Fruit fly (Drosophila melanogaster): Measurements from ENCODE around the gene PolD1.
A peak's percentile ranks its signal among the peaks of the same experiment; 100 is the strongest.

The PolD1 gene

dm6 chr3L:16001164-16001679, 13.6 kb upstream of the PolD1 start (continued):
- TF ChIP-seq lab (GFP tag; optimal IDR thresholded peaks at IDR 0.05) (peak; percentile 90), CG11085 (GFP tag; IDR thresholded peaks at IDR 0.05) (0 out of 2 replicates have a peak, but pooled peaks have one; percentile 5), lola (GFP tag; optimal IDR thresholded peaks at IDR 0.05) (no peak), tx (GFP tag; optimal IDR thresholded peaks at IDR 0.05) (peak; percentile 74), Sin3A (optimal IDR thresholded peaks at IDR 0.05) (no peak), Ets65A (GFP tag) (no peak), lmd (GFP tag; IDR thresholded peaks at IDR 0.05) (peak; percentile 82; the same call in 1 of the 2 replicates), CG12104 (GFP tag; optimal IDR thresholded peaks at IDR 0.05) (peak; percentile 44), Nf-YC (tag; optimal IDR thresholded peaks at IDR 0.05) (peak; percentile 72), tin (GFP tag; optimal IDR thresholded peaks at IDR 0.05) (peak; percentile 59), CG10147 (GFP tag; optimal IDR thresholded peaks at IDR 0.05) (peak; percentile 74), CG7357 (GFP tag; IDR thresholded peaks at IDR 0.05) (0 out of 3 replicates have a peak, but pooled peaks have one; percentile 47), B-H2 (GFP tag; optimal IDR thresholded peaks at IDR 0.05) (peak; percentile 89), Dek (tag; optimal IDR thresholded peaks at IDR 0.05) (peak; percentile 88), Asciz (GFP tag; optimal IDR thresholded peaks at IDR 0.05) (peak; percentile 22), CG10565 (GFP tag; optimal IDR thresholded peaks at IDR 0.05) (no peak), CG9437 (GFP tag; optimal IDR thresholded peaks at IDR 0.05) (peak; percentile 65), Xbp1 (GFP tag; optimal IDR thresholded peaks at IDR 0.05) (peak; percentile 67), CG11695 (GFP tag; IDR thresholded peaks at IDR 0.05) (peak; percentile 71; the same call in 2 of the 3 replicates), Bgb (GFP tag; IDR thresholded peaks at IDR 0.05; ENCODE audit: partially characterized antibody) (peak; percentile 44; the same call in 1 of the 2 replicates), Opbp (GFP tag; IDR thresholded peaks at IDR 0.05; ENCODE audit: partially characterized antibody) (no peak), crol (GFP tag; IDR thresholded peaks at IDR 0.05) (peak; percentile 95), hbn (GFP tag; IDR thresholded peaks at IDR 0.05; ENCODE audit: partially characterized antibody) (no peak), Dfd (GFP tag; optimal IDR thresholded peaks at IDR 0.05) (no peak), bowl (GFP tag; IDR thresholded peaks at IDR 0.05) (no peak), CG7372 (GFP tag; IDR thresholded peaks at IDR 0.05) (peak; percentile 63), CG18599 (GFP tag; optimal IDR thresholded peaks at IDR 0.05) (peak; percentile 91), pfk (GFP tag; optimal IDR thresholded peaks at IDR 0.05) (no peak), CG12391 (tag; optimal IDR thresholded peaks at IDR 0.05) (peak; percentile 72), CG18262 (tag; optimal IDR thresholded peaks at IDR 0.05) (peak; percentile 59), Side (GFP tag; optimal IDR thresholded peaks at IDR 0.05) (peak; percentile 70), Poxn (GFP tag; IDR thresholded peaks at IDR 0.05) (peak; percentile 31; the same call in 1 of the 2 replicates), CG15479 (GFP tag; optimal IDR thresholded peaks at IDR 0.05) (no peak), br (optimal IDR thresholded peaks at IDR 0.05) (no peak), E2f2 (GFP tag; IDR thresholded peaks at IDR 0.05) (peak; percentile 57), psq (GFP tag; optimal IDR thresholded peaks at IDR 0.05) (no peak), danr (GFP tag; IDR thresholded peaks at IDR 0.05) (peak; percentile 61; the same call in 1 of the 2 replicates), sob (GFP tag; IDR thresholded peaks at IDR 0.05) (peak; percentile 79), Mad (GFP tag; optimal IDR thresholded peaks at IDR 0.05) (peak; percentile 75), CG11093 (GFP tag; IDR thresholded peaks at IDR 0.05) (0 out of 3 replicates have a peak, but pooled peaks have one; percentile 63), CG33557 (GFP tag; optimal IDR thresholded peaks at IDR 0.05) (no peak), fd102C (GFP tag; optimal IDR thresholded peaks at IDR 0.05) (no peak), CG1603 (tag; optimal IDR thresholded peaks at IDR 0.05) (peak; percentile 55), H15 (GFP tag; IDR thresholded peaks at IDR 0.05) (peak; percentile 43; the same call in 1 of the 3 replicates), Fer1 (GFP tag; optimal IDR thresholded peaks at IDR 0.05) (peak; percentile 93), CG12659 (GFP tag; optimal IDR thresholded peaks at IDR 0.05) (peak; percentile 87), CG10654 (GFP tag; optimal IDR thresholded peaks at IDR 0.05) (no peak), Meics (GFP tag; optimal IDR thresholded peaks at IDR 0.05) (peak; percentile 84), zen (tag; optimal IDR thresholded peaks at IDR 0.05) (peak; percentile 27), MTF-1 (GFP tag; optimal IDR thresholded peaks at IDR 0.05; ENCODE audit: borderline replicate concordance) (no peak)
